Worm (Caenorhabditis elegans) whole organism, early embryonic: ENCODE data around the gene W09B6.4.

Source experiments
- ama-1 ChIP-seq: fragments of 150-350 bp; optimal IDR thresholded peaks from 2 replicates; lab custom pipeline; 2014
- ceh-36 ChIP-seq: sonication (generic microtip); optimal IDR thresholded peaks from 2 replicates; lab custom pipeline; 2016; ENCODE audit warnings: missing genetic modification characterization, inconsistent platforms, missing compliant biosample characterization
- hnd-1 ChIP-seq: sonication (generic microtip); optimal IDR thresholded peaks from 2 replicates; lab custom pipeline; 2016; ENCODE audit warnings: missing genetic modification characterization, missing compliant biosample characterization
- tbx-11 ChIP-seq: fragments of 200-800 bp; sonication (Bioruptor generic); IDR thresholded peaks from 2 replicates; pipeline ENCODE4 v1.3.6; 2022; ENCODE audit warnings: missing genetic modification characterization, missing compliant biosample characterization

DNA sequence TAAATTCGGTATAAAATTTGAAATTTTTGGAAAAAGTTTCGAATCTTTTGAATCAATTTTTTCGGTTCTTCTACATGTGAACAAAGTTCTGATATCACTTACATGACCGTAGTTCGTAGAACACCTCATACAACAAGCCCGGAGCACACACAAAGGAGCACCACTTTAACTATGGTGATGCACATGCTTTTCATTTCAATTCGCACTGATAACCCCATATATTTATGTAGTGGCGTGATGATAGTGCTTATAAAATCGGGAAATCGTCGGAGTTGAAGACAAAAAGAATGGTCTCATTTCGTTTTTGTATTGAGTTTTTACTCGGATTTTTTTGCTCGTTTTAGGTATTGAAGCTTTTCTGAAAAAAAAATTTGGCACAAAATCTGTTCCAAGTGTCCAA lies at the start of gene W09B6.4:
- TF ChIP-seq ama-1 (lab: Kevin White, UChicago) (no peak), ceh-36 (tag; lab: Kevin White, UChicago) (no peak), hnd-1 (tag; lab: Kevin White, UChicago) (no peak), tbx-11 (GFP tag; lab: Robert Waterston, UW) (no peak)
